Fruit fly (Drosophila melanogaster) whole organism, larva: ENCODE data around the gene hec.
A peak's percentile ranks its signal among the peaks of the same experiment; 100 is the strongest.

ENCODE experiments used
- noc ChIP-seq: fragments of 200-800 bp; sonication (Bioruptor generic); optimal IDR thresholded peaks from 3 replicates; lab custom pipeline; 2019; ENCODE audit warnings: missing biosample characterization, mild to moderate bottlenecking, missing genetic modification characterization, moderate library complexity

Gene hec

DNA sequence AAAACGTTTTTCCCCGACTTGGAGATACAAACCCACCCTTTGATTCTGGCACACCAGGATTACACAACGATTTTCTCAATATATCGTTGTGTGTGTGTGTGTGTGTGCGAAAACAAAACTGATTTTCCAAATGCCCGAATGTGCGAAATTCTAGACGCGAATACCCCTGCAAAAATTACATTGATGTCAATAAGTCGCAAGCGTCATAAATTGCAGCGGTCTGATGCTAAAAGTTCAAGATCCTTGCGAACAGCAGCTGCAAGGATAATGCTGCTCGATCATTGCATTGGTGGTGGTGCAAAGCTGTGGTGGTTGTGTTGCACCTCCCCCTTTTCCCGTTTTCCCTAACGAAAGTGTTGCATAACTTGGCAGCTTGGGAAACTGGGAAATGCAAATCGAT, 29.6 kb downstream of the hec start:
- TF ChIP-seq noc (tag; lab: Kevin White, UChicago): no peak

dm6 chrX:12925426-12926256, 31.6 kb downstream of the hec start:
- no peak for TF ChIP-seq noc (tag; lab: Kevin White, UChicago)

DNA sequence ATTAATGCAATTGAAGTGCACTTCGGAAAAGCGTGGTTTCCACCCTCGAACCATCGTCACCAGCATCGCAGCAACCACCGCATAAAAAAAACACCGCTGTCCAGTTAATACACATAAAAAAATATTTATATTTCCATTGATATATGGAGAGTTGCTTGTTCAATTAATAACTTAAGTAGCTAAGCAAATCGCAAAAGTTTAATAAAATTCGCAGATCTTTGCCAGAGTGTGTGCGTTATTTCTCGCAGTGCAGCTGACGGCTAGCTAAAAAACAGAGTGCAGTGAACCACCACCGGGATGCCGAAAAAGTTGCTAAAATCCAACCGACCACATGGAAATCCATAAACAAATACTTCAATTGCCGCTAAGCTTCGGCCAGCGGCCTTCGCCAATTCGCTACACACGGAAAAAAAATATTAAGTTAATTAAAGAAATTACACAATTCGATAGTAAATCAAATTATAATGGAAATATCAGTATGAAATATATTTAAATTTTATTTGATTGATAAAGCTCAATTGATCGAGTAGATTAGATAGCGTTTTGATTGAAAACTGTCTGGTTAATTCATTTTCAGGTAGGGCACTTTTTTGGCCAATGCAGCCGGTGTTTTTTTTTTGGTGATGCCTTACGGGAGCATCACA, 33.9 kb downstream of the hec start:
- TF ChIP-seq noc (tag; lab: Kevin White, UChicago): no peak

dm6 chrX:12922338-12922737, 34.9 kb downstream of the hec start:
- TF ChIP-seq noc (tag; lab: Kevin White, UChicago): no peak

DNA sequence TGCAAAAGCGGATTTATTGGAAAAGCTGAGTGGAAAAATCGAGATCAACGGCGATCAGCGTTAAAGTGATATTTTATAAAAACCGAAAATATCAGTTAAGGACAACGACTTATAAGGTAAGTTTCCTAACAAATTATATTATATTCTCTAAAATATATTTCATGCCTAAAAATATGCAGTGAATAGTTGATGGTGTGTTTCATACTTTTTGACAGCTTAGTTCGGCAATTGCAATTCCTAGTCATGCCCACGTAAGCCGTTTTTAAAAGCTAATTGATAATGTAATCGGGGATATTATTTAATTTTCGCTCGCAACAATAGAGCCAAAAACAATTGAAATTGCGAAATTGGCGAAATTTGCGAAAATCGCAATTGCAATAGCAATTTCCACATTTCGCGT, 37.7 kb downstream of the hec start:
- no peak for TF ChIP-seq noc (tag; lab: Kevin White, UChicago)

- no peak for TF ChIP-seq noc (tag; lab: Kevin White, UChicago)
Observed at dm6 chrX:12917177-12917576, 40.1 kb downstream of the hec start, which contains the start of gene fne. Gene fne, plus strand, starts transcription at chrX:12917477.

- no peak for TF ChIP-seq noc (tag; lab: Kevin White, UChicago)
Observed at dm6 chrX:12913729-12914128, 43.5 kb downstream of the hec start.

DNA sequence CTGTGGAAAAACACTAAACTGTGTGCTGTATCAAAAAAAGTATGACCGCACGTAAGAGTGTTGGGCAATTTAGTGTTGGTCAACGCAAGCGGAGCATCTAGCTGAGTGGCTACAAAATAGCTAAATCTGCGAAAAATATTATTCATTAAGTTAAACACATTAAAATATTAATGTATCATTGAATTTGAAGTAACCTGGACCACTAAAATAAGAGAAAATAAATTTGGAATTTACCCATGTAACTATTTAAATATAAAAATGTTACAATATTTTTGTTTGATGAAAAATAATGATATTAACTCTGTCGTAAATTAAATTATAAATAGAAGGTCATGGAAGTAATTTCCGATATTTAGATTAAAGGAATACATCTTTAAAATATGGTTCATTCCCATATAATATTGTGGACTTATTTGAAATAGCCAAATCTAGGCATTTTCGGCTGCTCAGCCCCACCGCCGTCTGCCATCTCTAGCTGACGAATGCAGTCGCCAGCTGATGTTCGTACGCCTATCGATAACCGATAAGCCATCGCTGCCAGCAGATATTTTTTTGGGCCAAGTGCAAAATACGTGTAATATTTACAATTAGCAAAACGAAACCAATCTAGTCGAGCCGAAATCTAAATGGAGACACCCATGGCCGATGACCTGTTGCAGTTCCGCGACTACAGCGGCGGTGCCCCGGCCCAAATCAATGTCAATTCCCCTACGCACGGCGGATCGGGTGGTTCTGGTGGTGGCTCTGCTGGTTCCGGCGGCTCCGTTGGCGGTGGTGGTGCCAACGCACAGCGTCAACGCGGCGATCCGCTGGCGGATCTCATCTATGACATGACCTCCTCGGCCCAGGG, 47.5 kb downstream of the hec start, which contains the start of the genes Brms1 and CG4645:
Gene Brms1, minus strand, starts transcription at position 46 of the 850 bp plus-strand sequence.
Gene CG4645, plus strand, starts transcription at position 377 of the 850 bp plus-strand sequence.
- TF ChIP-seq noc (tag; lab: Kevin White, UChicago): peak; percentile 49

- TF ChIP-seq noc (tag; lab: Kevin White, UChicago): no peak
Observed at dm6 chrX:12906914-12907313, 50.3 kb downstream of the hec start, which contains the start of gene mRpL49. Gene mRpL49, plus strand, starts transcription at chrX:12907105.

DNA sequence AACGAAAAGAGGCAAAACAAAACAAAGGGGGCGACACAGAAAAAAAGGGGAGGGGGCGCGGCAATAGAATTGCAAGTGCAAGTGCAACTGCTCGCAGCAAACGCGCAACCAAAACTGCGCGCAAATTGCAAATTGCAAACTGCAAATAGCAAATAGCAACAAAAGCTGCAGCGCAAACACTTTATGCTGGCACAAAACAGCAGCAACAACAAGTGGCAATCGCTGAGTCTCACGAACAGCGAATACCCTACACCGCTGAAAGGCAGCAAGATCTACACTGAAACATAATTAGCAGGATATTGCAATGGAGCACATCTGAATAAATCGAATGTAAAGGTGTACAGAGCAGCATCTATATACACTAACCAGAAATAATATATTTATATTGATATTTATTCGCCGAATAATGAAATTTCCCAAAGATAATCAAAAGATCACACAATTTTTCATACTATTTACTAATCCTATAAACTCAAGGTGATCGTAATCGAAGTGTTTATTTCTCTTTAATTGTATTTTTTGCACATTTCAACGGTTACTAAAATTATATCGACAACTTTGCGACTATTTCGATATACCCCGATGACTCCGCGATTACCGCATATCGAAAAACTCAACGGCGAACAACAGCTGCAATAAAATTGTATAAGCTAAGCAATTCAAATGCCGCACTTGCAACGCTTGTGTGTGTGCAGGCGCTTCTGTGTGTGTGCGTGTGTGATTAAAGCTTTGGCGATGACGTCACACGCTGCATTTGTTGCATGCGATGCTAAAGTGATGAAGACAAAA, 51.2 kb downstream of the hec start, which contains the start of gene CG4404:
Gene CG4404, minus strand, starts transcription at position 118 of the 789 bp plus-strand sequence.
- TF ChIP-seq noc (tag; lab: Kevin White, UChicago): no peak

dm6 chrX:12905014-12905900, 52.0 kb downstream of the hec start:
- no peak for TF ChIP-seq noc (tag; lab: Kevin White, UChicago)

dm6 chrX:12903099-12903616, 54.1 kb downstream of the hec start, which contains the start of gene Flad1:
Gene Flad1, minus strand, starts transcription at chrX:12903516.
- TF ChIP-seq noc (tag; lab: Kevin White, UChicago): no peak

dm6 chrX:12900718-12901442, 56.4 kb downstream of the hec start, which contains the start of gene Coq8:
Gene Coq8, minus strand, starts transcription at chrX:12901114.
- no peak for TF ChIP-seq noc (tag; lab: Kevin White, UChicago)
